Worm (Caenorhabditis elegans) whole organism, L2 larva: Measurements from ENCODE around the gene Y51A2B.16.

Experiments
- C34F6.9 ChIP-seq: fragments of 150-350 bp; optimal IDR thresholded peaks from 2 replicates; lab custom pipeline; 2014; ENCODE audit warnings: missing biosample characterization, missing genetic modification characterization
- F13H6.1 ChIP-seq: sonication (generic microtip); optimal IDR thresholded peaks from 2 replicates; lab custom pipeline; 2016; ENCODE audit warnings: missing genetic modification characterization, missing compliant biosample characterization
- R02D3.7 ChIP-seq: fragments of 150-350 bp; optimal IDR thresholded peaks from 2 replicates; lab custom pipeline; 2014; ENCODE audit warnings: missing biosample characterization, missing genetic modification characterization
- ZK546.5 ChIP-seq: sonication (generic microtip); optimal IDR thresholded peaks from 2 replicates; lab custom pipeline; 2017; ENCODE audit warnings: missing biosample characterization, missing genetic modification characterization
- aly-2 ChIP-seq: fragments of 150-350 bp; optimal IDR thresholded peaks from 2 replicates; lab custom pipeline; 2014; ENCODE audit warnings: missing biosample characterization, missing genetic modification characterization
- ama-1 ChIP-seq: fragments of 150-350 bp; optimal IDR thresholded peaks from 2 replicates; lab custom pipeline; 2018; ENCODE audit warnings: inconsistent platforms
- blmp-1 ChIP-seq: sonication (generic microtip); optimal IDR thresholded peaks from 2 replicates; lab custom pipeline; 2017; ENCODE audit warnings: missing genetic modification characterization, mild to moderate bottlenecking, missing compliant biosample characterization, antibody characterized with exemption, moderate library complexity; ENCODE audit not compliant: insufficient read depth
- ceh-16 ChIP-seq: fragments of 150-350 bp; optimal IDR thresholded peaks from 2 replicates; lab custom pipeline; 2014; ENCODE audit warnings: missing biosample characterization, missing genetic modification characterization
- dmd-4 ChIP-seq: sonication (generic microtip); optimal IDR thresholded peaks from 2 replicates; lab custom pipeline; 2017; ENCODE audit warnings: missing biosample characterization, missing genetic modification characterization
- egl-27 ChIP-seq: sonication (generic microtip); optimal IDR thresholded peaks from 3 replicates; lab custom pipeline; 2017; ENCODE audit warnings: missing biosample characterization, missing genetic modification reagents, missing genetic modification characterization
- elt-1 ChIP-seq: fragments of 150-350 bp; optimal IDR thresholded peaks from 2 replicates; lab custom pipeline; 2014; ENCODE audit warnings: missing biosample characterization, missing genetic modification characterization
- elt-3 ChIP-seq: sonication (generic microtip); optimal IDR thresholded peaks from 2 replicates; lab custom pipeline; 2017; ENCODE audit warnings: missing biosample characterization, missing genetic modification characterization
- fos-1 ChIP-seq: fragments of 150-350 bp; optimal IDR thresholded peaks from 2 replicates; lab custom pipeline; 2014; ENCODE audit warnings: missing biosample characterization, missing genetic modification characterization
- lin-11 ChIP-seq: fragments of 150-350 bp; sonication (generic microtip); optimal IDR thresholded peaks from 2 replicates; lab custom pipeline; 2014; ENCODE audit warnings: missing biosample characterization, missing genetic modification characterization, inconsistent platforms, mixed read lengths
- lsy-2 ChIP-seq, 2 experiments: fragments of 150-350 bp in 1 of 2; sonication (generic microtip) in 1 of 2; optimal IDR thresholded peaks; 2 replicates each; lab custom pipeline; 2014 to 2017; ENCODE audit warnings: missing biosample characterization in 2 of 2, missing genetic modification characterization in 2 of 2
- mbf-1 ChIP-seq: sonication (generic microtip); optimal IDR thresholded peaks from 2 replicates; lab custom pipeline; 2017; ENCODE audit warnings: missing biosample characterization, missing genetic modification characterization
- mdl-1 ChIP-seq, 2 experiments: fragments of 150-350 bp in 1 of 2; sonication (generic microtip) in 1 of 2; optimal IDR thresholded peaks; 2 replicates each; lab custom pipeline; 2017; ENCODE audit warnings: missing biosample characterization in 2 of 2, missing genetic modification characterization in 2 of 2
- nhr-10 ChIP-seq: sonication (generic microtip); optimal IDR thresholded peaks from 2 replicates; lab custom pipeline; 2017; ENCODE audit warnings: missing biosample characterization, missing genetic modification characterization
- nhr-11 ChIP-seq: fragments of 150-350 bp; optimal IDR thresholded peaks from 2 replicates; lab custom pipeline; 2014; ENCODE audit warnings: missing biosample characterization, missing genetic modification characterization
- nhr-12 ChIP-seq: fragments of 150-350 bp; optimal IDR thresholded peaks from 2 replicates; lab custom pipeline; 2014; ENCODE audit warnings: missing biosample characterization, missing genetic modification characterization
- nhr-129 ChIP-seq: fragments of 150-350 bp; optimal IDR thresholded peaks from 2 replicates; lab custom pipeline; 2014; ENCODE audit warnings: missing biosample characterization, missing genetic modification characterization
- nhr-23 ChIP-seq: fragments of 150-350 bp; optimal IDR thresholded peaks from 2 replicates; lab custom pipeline; 2014; ENCODE audit warnings: missing biosample characterization, missing genetic modification reagents, missing genetic modification characterization
- nhr-237 ChIP-seq: fragments of 150-350 bp; optimal IDR thresholded peaks from 2 replicates; lab custom pipeline; 2014; ENCODE audit warnings: missing biosample characterization, missing genetic modification characterization
- nhr-25 ChIP-seq: fragments of 150-350 bp; sonication (generic microtip); optimal IDR thresholded peaks from 3 replicates; lab custom pipeline; 2014; ENCODE audit warnings: missing biosample characterization, missing genetic modification characterization
- nhr-6 ChIP-seq: fragments of 150-350 bp; optimal IDR thresholded peaks from 2 replicates; lab custom pipeline; 2014; ENCODE audit warnings: missing biosample characterization, missing genetic modification characterization
- nhr-77 ChIP-seq: fragments of 150-350 bp; optimal IDR thresholded peaks from 2 replicates; lab custom pipeline; 2014; ENCODE audit warnings: missing biosample characterization, missing genetic modification characterization
- peb-1 ChIP-seq: fragments of 150-350 bp; optimal IDR thresholded peaks from 2 replicates; lab custom pipeline; 2014; ENCODE audit warnings: missing biosample characterization, missing genetic modification characterization
- skn-1 ChIP-seq: sonication (generic microtip); optimal IDR thresholded peaks from 2 replicates; lab custom pipeline; 2017; ENCODE audit warnings: missing biosample characterization, missing genetic modification characterization
- sma-3 ChIP-seq: sonication (generic microtip); optimal IDR thresholded peaks from 2 replicates; lab custom pipeline; 2016; ENCODE audit warnings: missing genetic modification reagents, missing genetic modification characterization, missing compliant biosample characterization
- snpc-4 ChIP-seq: fragments of 150-350 bp; optimal IDR thresholded peaks from 2 replicates; lab custom pipeline; 2014; ENCODE audit warnings: missing biosample characterization, missing genetic modification characterization
- unc-39 ChIP-seq: fragments of 150-350 bp; optimal IDR thresholded peaks from 2 replicates; lab custom pipeline; 2014; ENCODE audit warnings: missing biosample characterization, missing genetic modification characterization
- unc-55 ChIP-seq: fragments of 150-350 bp; sonication (generic microtip); optimal IDR thresholded peaks from 3 replicates; lab custom pipeline; 2014; ENCODE audit warnings: missing biosample characterization, missing genetic modification reagents, missing genetic modification characterization
- unc-62 ChIP-seq: fragments of 150-350 bp; optimal IDR thresholded peaks from 2 replicates; lab custom pipeline; 2014; ENCODE audit warnings: missing biosample characterization, missing genetic modification reagents, missing genetic modification characterization
- zag-1 ChIP-seq: fragments of 150-350 bp; optimal IDR thresholded peaks from 2 replicates; lab custom pipeline; 2014; ENCODE audit warnings: missing biosample characterization, missing genetic modification characterization
- ztf-1 ChIP-seq: fragments of 200-800 bp; sonication (Bioruptor generic); conservative IDR thresholded peaks from 2 replicates; pipeline ENCODE4 v1.3.6; 2022; ENCODE audit warnings: missing genetic modification characterization, missing compliant biosample characterization
- ztf-11 ChIP-seq: sonication (generic microtip); optimal IDR thresholded peaks from 2 replicates; lab custom pipeline; 2017; ENCODE audit warnings: missing biosample characterization, missing genetic modification characterization
- ztf-4 ChIP-seq: fragments of 150-350 bp; optimal IDR thresholded peaks from 2 replicates; lab custom pipeline; 2014; ENCODE audit warnings: missing biosample characterization, missing genetic modification characterization

The Y51A2B.16 gene

DNA sequence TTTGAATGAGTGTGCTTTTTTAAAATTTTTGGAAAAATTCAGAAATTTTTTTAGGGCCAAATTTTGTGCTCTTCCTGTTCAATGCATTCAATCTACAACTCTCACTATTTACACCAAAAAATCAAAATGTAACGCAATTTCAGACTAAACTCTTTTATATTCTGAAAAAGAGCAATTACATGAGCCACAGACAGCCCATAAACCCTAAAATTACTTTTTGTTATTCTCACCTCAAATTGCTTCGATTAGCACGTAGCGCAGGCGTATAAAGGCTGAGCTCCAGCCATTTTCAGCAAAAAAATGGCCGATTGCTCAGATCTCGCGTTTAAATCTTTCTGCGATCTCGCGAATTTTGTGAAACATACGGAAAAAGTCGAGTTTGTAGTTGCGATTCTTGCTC lies 33.7 kb upstream of the Y51A2B.16 start, which contains the start of gene srw-82:
Gene srw-82 (plus strand): TSS at position 301 of the 400 bp plus-strand sequence.
- no peak for TF ChIP-seq sma-3 (GFP tag; lab: Kevin White, UChicago)

DNA sequence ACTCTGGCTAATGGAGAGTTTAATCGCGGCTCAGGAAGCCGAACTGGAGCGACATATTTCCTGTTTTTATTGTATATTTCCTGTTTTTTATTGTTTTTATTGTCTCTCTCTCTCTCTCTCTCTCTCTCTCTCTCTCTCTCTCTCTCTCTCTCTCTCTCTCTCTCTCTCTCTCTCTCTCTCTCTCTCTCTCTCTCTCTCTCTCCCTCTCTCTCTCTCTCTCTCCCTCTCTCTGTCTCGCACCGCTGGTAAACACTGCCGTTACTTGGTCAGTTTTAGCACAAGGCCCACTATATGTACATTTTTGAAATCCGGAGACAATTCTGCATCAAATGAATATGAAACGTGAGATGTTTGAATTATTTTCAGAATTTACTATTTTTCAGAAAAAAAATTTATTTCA lies 33.1 kb upstream of the Y51A2B.16 start:
- no peak for TF ChIP-seq nhr-129
- no peak for TF ChIP-seq ceh-16 (tag; lab: Kevin White, UChicago)
- TF ChIP-seq nhr-6 (tag; lab: Kevin White, UChicago) = no peak
- no peak for TF ChIP-seq mbf-1 (tag; lab: Kevin White, UChicago)
- TF ChIP-seq nhr-237 (tag; lab: Kevin White, UChicago) = no peak
- no peak for TF ChIP-seq peb-1 (tag; lab: Kevin White, UChicago)
- no peak for TF ChIP-seq ztf-1 (GFP tag; lab: Robert Waterston, UW)
- no peak for TF ChIP-seq aly-2 (tag; lab: Kevin White, UChicago)
- no peak for TF ChIP-seq nhr-25 (tag; lab: Kevin White, UChicago)
- no peak for TF ChIP-seq nhr-11 (tag; lab: Kevin White, UChicago)
- TF ChIP-seq, all 48 proteins: peak for 0

DNA sequence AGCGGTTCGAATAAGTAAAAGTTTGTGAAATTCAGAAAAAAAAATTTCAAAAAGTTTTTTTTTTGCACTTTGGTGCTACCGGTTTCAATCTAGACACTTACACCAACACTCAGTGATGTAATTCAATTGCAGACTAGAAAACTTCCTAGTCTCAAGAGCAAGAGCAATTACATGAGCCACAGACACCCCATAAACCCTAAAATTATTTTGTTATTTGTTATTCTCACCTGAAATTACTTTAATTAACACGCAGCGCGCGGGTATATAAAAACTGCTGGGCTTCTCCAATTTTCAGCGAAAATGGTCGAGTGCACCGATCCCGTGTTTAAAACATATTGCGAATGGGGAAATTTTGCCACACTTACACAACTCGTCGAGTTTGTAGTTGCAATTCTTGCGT lies 28.6 kb upstream of the Y51A2B.16 start, which contains the start of gene srw-83:
Gene srw-83 (plus strand): TSS at position 301 of the 400 bp plus-strand sequence.
- no peak for TF ChIP-seq unc-55 (GFP tag; lab: Kevin White, UChicago)
- TF ChIP-seq nhr-11 (tag; lab: Kevin White, UChicago) = no peak
- TF ChIP-seq elt-3 = no peak
- no peak for TF ChIP-seq blmp-1 (tag; lab: Kevin White, UChicago)
- no peak for TF ChIP-seq ztf-1 (GFP tag; lab: Robert Waterston, UW)
- no peak for TF ChIP-seq zag-1 (tag; lab: Kevin White, UChicago)
- no peak for TF ChIP-seq fos-1
- no peak for TF ChIP-seq ama-1 (lab: Kevin White, UChicago)
- no peak for TF ChIP-seq unc-62
- no peak for TF ChIP-seq skn-1 (tag; lab: Kevin White, UChicago)
- TF ChIP-seq nhr-77 (tag; lab: Kevin White, UChicago) = no peak
- TF ChIP-seq ztf-4 = no peak
- TF ChIP-seq nhr-10 (tag; lab: Kevin White, UChicago) = no peak
- TF ChIP-seq C34F6.9 = no peak
- TF ChIP-seq R02D3.7 (tag; lab: Kevin White, UChicago) = no peak
- no peak for TF ChIP-seq mdl-1 (tag; optimal IDR thresholded peaks at IDR 0.05; lab: Kevin White, UChicago)

DNA sequence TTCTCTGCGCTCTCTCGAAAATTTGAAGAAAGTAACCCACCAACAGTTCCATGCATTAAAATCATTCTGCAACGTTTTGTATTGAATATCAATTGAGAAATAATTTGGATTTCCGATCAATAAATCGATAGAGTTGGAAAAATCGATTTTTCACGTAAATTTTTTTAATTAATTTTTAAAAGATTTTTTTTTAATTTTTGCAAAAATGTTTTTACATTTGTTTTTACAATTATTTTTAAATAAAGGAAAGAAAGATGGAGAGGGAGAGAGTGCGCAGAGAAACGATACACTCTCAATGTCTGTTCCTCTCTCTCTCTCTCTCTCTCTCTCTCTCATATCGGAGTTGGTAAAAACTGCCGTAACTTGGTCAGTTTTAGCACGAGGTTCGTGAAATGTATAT lies 27.8 kb upstream of the Y51A2B.16 start, which contains the start of gene ZK262.19:
Gene ZK262.19 (minus strand): TSS at position 101 of the 400 bp plus-strand sequence.
- TF ChIP-seq ztf-11 (tag; lab: Kevin White, UChicago) = no peak
- TF ChIP-seq ztf-1 (GFP tag; lab: Robert Waterston, UW) = no peak
- TF ChIP-seq mdl-1 (tag; optimal IDR thresholded peaks at IDR 0.05; lab: Kevin White, UChicago) = no peak
- TF ChIP-seq dmd-4 (tag; lab: Kevin White, UChicago) = no peak
- TF ChIP-seq mbf-1 (tag; lab: Kevin White, UChicago) = no peak
- no peak for TF ChIP-seq ceh-16 (tag; lab: Kevin White, UChicago)
- TF ChIP-seq nhr-12 = no peak
- TF ChIP-seq snpc-4 (tag; lab: Kevin White, UChicago) = no peak
- no peak for TF ChIP-seq ZK546.5 (tag; lab: Kevin White, UChicago)
- no peak for TF ChIP-seq lin-11
- TF ChIP-seq nhr-11 (tag; lab: Kevin White, UChicago) = no peak
- TF ChIP-seq C34F6.9 = no peak
- no peak for TF ChIP-seq lsy-2 (tag; optimal IDR thresholded peaks at IDR 0.05; lab: Kevin White, UChicago)
- TF ChIP-seq nhr-23 = no peak
- TF ChIP-seq sma-3 (GFP tag; lab: Kevin White, UChicago) = no peak
- TF ChIP-seq peb-1 (tag; lab: Kevin White, UChicago) = no peak
- no peak for TF ChIP-seq egl-27
- TF ChIP-seq unc-39 (tag; lab: Kevin White, UChicago) = no peak
- TF ChIP-seq elt-1 (tag; lab: Kevin White, UChicago) = no peak
- TF ChIP-seq F13H6.1 (tag; lab: Kevin White, UChicago) = no peak
